Worm (Caenorhabditis elegans): ENCODE results near the gene paic-1.

Gene paic-1

ce11 chrII:4374885-4375284 lies 2.6 kb upstream of the paic-1 start:
- TF ChIP-seq B0019.2 (GFP tag; conservative IDR thresholded peaks at IDR 0.05) (no peak), hlh-26 (GFP tag; conservative IDR thresholded peaks at IDR 0.05) (no peak), tlf-1 (GFP tag; optimal IDR thresholded peaks at IDR 0.05) (no peak), T07F8.4 (tag; optimal IDR thresholded peaks at IDR 0.05) (no peak), snpc-1.1 (tag; optimal IDR thresholded peaks at IDR 0.05; ENCODE audit: insufficient read depth) (no peak), nhr-120 (GFP tag; IDR thresholded peaks at IDR 0.05) (no peak), ztf-26 (tag; optimal IDR thresholded peaks at IDR 0.05) (no peak), F10E7.11 (tag; optimal IDR thresholded peaks at IDR 0.05) (no peak), sptf-2 (GFP tag; optimal IDR thresholded peaks at IDR 0.05) (no peak), fkh-3 (tag; optimal IDR thresholded peaks at IDR 0.05) (no peak), bed-1 (GFP tag; IDR thresholded peaks at IDR 0.05) (no peak), unc-62 (GFP tag; optimal IDR thresholded peaks at IDR 0.05) (no peak), nhr-179 (tag; optimal IDR thresholded peaks at IDR 0.05) (no peak), cebp-2 (GFP tag; IDR thresholded peaks at IDR 0.05) (no peak), athp-1 (tag; optimal IDR thresholded peaks at IDR 0.05) (no peak), lin-54 (GFP tag; optimal IDR thresholded peaks at IDR 0.05) (peak; percentile 28), madf-8 (GFP tag; conservative IDR thresholded peaks at IDR 0.05) (peak; percentile 76), nhr-27 (tag; optimal IDR thresholded peaks at IDR 0.05) (no peak), bed-2 (GFP tag; IDR thresholded peaks at IDR 0.05) (no peak), efl-1 (GFP tag; optimal IDR thresholded peaks at IDR 0.05) (peak; percentile 72), aptf-2 (GFP tag; conservative IDR thresholded peaks at IDR 0.05) (no peak), somi-1 (GFP tag; optimal IDR thresholded peaks at IDR 0.05) (no peak), cebp-1 (GFP tag; IDR thresholded peaks at IDR 0.05) (no peak), cebp-1 (tag; optimal IDR thresholded peaks at IDR 0.05) (no peak), D2030.7 (GFP tag; IDR thresholded peaks at IDR 0.05) (peak; percentile 29; the same call in 1 of the 2 replicates), egl-18 (GFP tag; IDR thresholded peaks at IDR 0.05) (no peak), ceh-58 (GFP tag; IDR thresholded peaks at IDR 0.05) (no peak), nhr-80 (tag; optimal IDR thresholded peaks at IDR 0.05) (no peak), lsl-1 (GFP tag; optimal IDR thresholded peaks at IDR 0.05) (peak; percentile 59), ceh-100 (GFP tag; IDR thresholded peaks at IDR 0.05) (no peak), ceh-91 (GFP tag; IDR thresholded peaks at IDR 0.05) (peak; percentile 68), ztf-3 (GFP tag; optimal IDR thresholded peaks at IDR 0.05) (no peak), ama-1 (optimal IDR thresholded peaks at IDR 0.05) (no peak), ama-1 (GFP tag; optimal IDR thresholded peaks at IDR 0.05) (no peak), let-607 (tag; optimal IDR thresholded peaks at IDR 0.05) (no peak), xnd-1 (tag; optimal IDR thresholded peaks at IDR 0.05) (peak; percentile 64), zim-3 (tag; optimal IDR thresholded peaks at IDR 0.05) (no peak), egl-44 (GFP tag; IDR thresholded peaks at IDR 0.05) (no peak), Y67H2A.10 (GFP tag; conservative IDR thresholded peaks at IDR 0.05) (no peak), madf-6 (GFP tag; IDR thresholded peaks at IDR 0.05) (peak; percentile 88), F55B11.4 (tag; optimal IDR thresholded peaks at IDR 0.05; ENCODE audit: borderline replicate concordance, insufficient read depth) (no peak), lsy-27 (tag; optimal IDR thresholded peaks at IDR 0.05; ENCODE audit: borderline replicate concordance, insufficient read depth) (no peak), C06A6.2 (GFP tag; conservative IDR thresholded peaks at IDR 0.05) (no peak), hlh-12 (tag; optimal IDR thresholded peaks at IDR 0.05) (no peak), hmg-1.2 (GFP tag; IDR thresholded peaks at IDR 0.05) (no peak), Y79H2A.3 (GFP tag; conservative IDR thresholded peaks at IDR 0.05) (no peak), chd-7 (tag; optimal IDR thresholded peaks at IDR 0.05) (no peak), egrh-3 (GFP tag; IDR thresholded peaks at IDR 0.05) (no peak), aptf-3 (GFP tag; IDR thresholded peaks at IDR 0.05) (no peak), nfya-2 (GFP tag; IDR thresholded peaks at IDR 0.05) (no peak)
